Fruit fly (Drosophila melanogaster) whole organism, embryonic: Measurements from ENCODE around the gene mRpL15.

Source experiments
- CG10274 ChIP-seq: fragments of 200-800 bp; sonication (Bioruptor generic); optimal IDR thresholded peaks from 3 replicates; lab custom pipeline; 2017; ENCODE audit warnings: missing biosample characterization, mild to moderate bottlenecking, missing genetic modification characterization
- CG12104 ChIP-seq: fragments of 200-800 bp; sonication (Bioruptor generic); optimal IDR thresholded peaks from 3 replicates; lab custom pipeline; 2016; ENCODE audit warnings: missing biosample characterization, missing genetic modification characterization
- CG1233 ChIP-seq: fragments of 200-800 bp; sonication (Bioruptor generic); optimal IDR thresholded peaks from 4 replicates; lab custom pipeline; 2018; ENCODE audit warnings: missing biosample characterization, mild to moderate bottlenecking, missing genetic modification characterization
- CG18599 ChIP-seq: fragments of 200-800 bp; sonication (Bioruptor generic); optimal IDR thresholded peaks from 3 replicates; lab custom pipeline; 2017; ENCODE audit warnings: missing biosample characterization, missing genetic modification characterization, mild to moderate bottlenecking, moderate library complexity, missing genetic modification reagents
- CG2199 ChIP-seq: fragments of 200-800 bp; sonication (Bioruptor generic); IDR thresholded peaks from 3 replicates; pipeline ENCODE4 v1.3.6; 2022; ENCODE audit warnings: missing biosample characterization, missing genetic modification characterization
- CG3995 ChIP-seq: fragments of 200-800 bp; sonication (Bioruptor generic); optimal IDR thresholded peaks from 3 replicates; lab custom pipeline; 2016; ENCODE audit warnings: missing biosample characterization, missing genetic modification characterization
- CrebB ChIP-seq: fragments of 200-800 bp; sonication (Bioruptor generic); optimal IDR thresholded peaks from 3 replicates; lab custom pipeline; 2018; ENCODE audit warnings: missing biosample characterization, mild to moderate bottlenecking, missing genetic modification characterization
- GATAe ChIP-seq: fragments of 200-800 bp; sonication (Bioruptor generic); conservative IDR thresholded peaks from 2 replicates; pipeline ENCODE4 v1.3.6; 2022; ENCODE audit warnings: missing biosample characterization, missing genetic modification characterization
- ci ChIP-seq: fragments of 200-800 bp; sonication (Bioruptor generic); IDR thresholded peaks from 3 replicates; pipeline ENCODE4 v1.3.6; 2022; ENCODE audit warnings: missing biosample characterization, missing genetic modification characterization
- luna ChIP-seq: fragments of 200-800 bp; sonication (Bioruptor generic); optimal IDR thresholded peaks from 2 replicates; lab custom pipeline; 2016; ENCODE audit warnings: missing biosample characterization, missing genetic modification characterization
- sd ChIP-seq: fragments of 200-800 bp; sonication (Bioruptor generic); optimal IDR thresholded peaks from 3 replicates; lab custom pipeline; 2018; ENCODE audit warnings: missing biosample characterization, mild to moderate bottlenecking, missing genetic modification characterization, moderate library complexity
- sens-2 ChIP-seq: fragments of 200-800 bp; sonication (Bioruptor generic); IDR thresholded peaks from 2 replicates; pipeline ENCODE4 v1.3.6; 2022; ENCODE audit warnings: missing biosample characterization, missing genetic modification characterization
- sug ChIP-seq: fragments of 200-800 bp; optimal IDR thresholded peaks from 2 replicates; lab custom pipeline; 2019; ENCODE audit warnings: missing biosample characterization, mild to moderate bottlenecking, missing genetic modification characterization, moderate library complexity

mRpL15 gene

DNA sequence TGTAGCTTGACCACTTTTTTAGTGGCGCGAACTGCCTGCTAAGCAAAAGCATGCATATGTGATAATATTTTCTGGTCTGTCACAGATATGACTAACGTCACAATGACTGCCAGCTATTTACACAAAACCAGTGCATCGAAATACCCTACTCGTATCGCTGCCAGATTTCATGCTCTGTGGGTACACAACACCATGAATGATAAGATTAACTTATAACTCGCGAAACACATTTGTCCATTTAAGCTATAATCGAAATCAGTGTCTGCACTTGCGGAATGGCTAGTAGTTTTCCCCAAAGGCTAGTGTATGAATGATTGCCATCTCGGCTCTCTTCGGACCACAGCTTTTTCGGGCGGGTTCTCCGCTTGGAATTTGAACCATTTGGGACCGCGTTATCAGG, 50.6 kb downstream of the mRpL15 start (continued):
- TF ChIP-seq sug (tag; lab: Kevin White, UChicago) (peak; percentile 64), ci (GFP tag; lab: Robert Waterston, UW) (peak; percentile 24; the same call in 1 of the 3 replicates), sd (tag; lab: Kevin White, UChicago) (peak; percentile 83), CG18599 (GFP tag; lab: Kevin White, UChicago) (peak; percentile 36), CG2199 (peak; percentile 53; the same call in 1 of the 3 replicates), GATAe (GFP tag; lab: Robert Waterston, UW) (peak; percentile 58; the same call in 1 of the 2 replicates), CG12104 (GFP tag; lab: Kevin White, UChicago) (no peak), CG1233 (GFP tag; lab: Kevin White, UChicago) (no peak), CrebB (tag; lab: Kevin White, UChicago) (peak; percentile 17), luna (GFP tag; lab: Kevin White, UChicago) (no peak), CG3995 (GFP tag; lab: Kevin White, UChicago) (peak; percentile 8), sens-2 (peak; percentile 85), CG10274 (GFP tag; lab: Kevin White, UChicago) (peak; percentile 58)
